Worm (Caenorhabditis elegans) whole organism, midembryonic: Measurements from ENCODE around the gene lec-10.

Source experiments
- flt-1 ChIP-seq: fragments of 200-800 bp; sonication (Bioruptor generic); IDR thresholded peaks from 2 replicates; pipeline ENCODE4 v1.3.6; 2022; ENCODE audit warnings: missing genetic modification characterization, missing compliant biosample characterization
- med-1 ChIP-seq: sonication (generic microtip); optimal IDR thresholded peaks from 2 replicates; lab custom pipeline; 2017; ENCODE audit warnings: missing genetic modification characterization, mild to moderate bottlenecking, missing compliant biosample characterization, antibody characterized with exemption, missing genetic modification reagents; ENCODE audit not compliant: insufficient read depth
- ztf-23 ChIP-seq: fragments of 200-800 bp; sonication (Bioruptor generic); IDR thresholded peaks from 2 replicates; pipeline ENCODE4 v1.3.6; 2022; ENCODE audit warnings: missing genetic modification reagents, missing genetic modification characterization, missing compliant biosample characterization

DNA sequence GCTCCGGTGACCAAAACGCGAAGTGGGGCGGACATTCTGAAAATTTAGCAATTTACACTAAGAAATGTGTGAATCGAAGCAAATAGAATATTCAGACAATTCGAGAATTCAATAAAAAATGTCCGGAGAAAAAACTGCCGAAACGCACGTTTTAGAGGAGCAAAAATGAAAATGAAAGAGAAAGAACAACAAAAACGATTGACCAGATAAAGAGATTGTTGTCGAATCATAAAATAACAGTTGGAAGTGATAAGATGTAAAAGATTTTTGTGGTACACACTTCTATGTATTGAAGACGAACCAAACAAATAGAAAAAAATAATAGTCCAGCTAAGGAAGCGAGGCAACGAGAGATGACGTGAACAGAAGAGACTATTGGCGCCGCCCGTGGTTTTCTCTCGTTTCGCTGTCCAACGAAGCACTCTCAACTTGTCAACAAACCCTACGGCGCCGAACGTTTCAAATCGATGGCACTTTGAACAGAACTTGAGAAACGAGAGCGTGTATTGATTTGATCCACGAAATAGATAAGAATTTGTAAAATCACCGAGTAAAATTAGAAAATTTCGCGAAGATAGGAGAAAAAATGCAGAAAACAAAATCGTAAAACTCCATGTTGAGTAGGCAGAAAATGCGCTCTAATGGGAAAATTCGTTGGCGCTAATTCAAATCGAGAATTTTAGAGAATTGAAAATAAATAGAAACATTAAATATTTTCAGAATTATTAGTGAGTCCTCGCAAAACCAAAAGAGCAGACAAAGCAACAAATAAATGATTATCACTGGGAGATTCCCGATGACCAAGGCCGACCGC, 27.8 kb upstream of the lec-10 start, which contains the start of gene mdh-1:
- no peak for TF ChIP-seq ztf-23
- TF ChIP-seq med-1 (GFP tag; lab: Kevin White, UChicago) = no peak
- no peak for TF ChIP-seq flt-1 (GFP tag; lab: Robert Waterston, UW)
